Fruit fly (Drosophila melanogaster): Measurements from ENCODE around the gene Cad96Ca.

DNA sequence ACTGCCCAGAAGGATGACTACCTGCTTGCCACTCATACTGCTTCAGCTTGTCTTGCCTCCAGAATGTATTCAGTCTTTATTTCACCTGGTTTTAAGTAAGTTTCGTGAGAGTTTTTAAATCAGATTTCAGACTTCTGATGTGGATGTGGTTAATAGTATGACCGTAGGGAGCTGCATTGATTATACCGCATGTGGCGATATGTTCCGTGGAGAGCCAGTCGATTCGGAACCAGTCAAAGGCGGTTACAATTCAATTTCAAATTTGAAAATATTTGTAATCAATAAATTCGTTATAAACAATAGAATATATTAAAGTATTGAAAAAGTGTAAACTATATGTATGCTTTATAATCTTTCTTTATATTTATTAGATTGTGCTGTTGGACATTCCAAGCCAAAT is 27.3 kb upstream of the Cad96Ca start, which contains the start of gene Sil1:
- no peak for TF ChIP-seq pan (optimal IDR thresholded peaks at IDR 0.05)
- TF ChIP-seq psq (optimal IDR thresholded peaks at IDR 0.05): no peak
- no peak for TF ChIP-seq CG8478 (optimal IDR thresholded peaks at IDR 0.05)
- TF ChIP-seq EcR (GFP tag; optimal IDR thresholded peaks at IDR 0.05): no peak
- TF ChIP-seq Dll (optimal IDR thresholded peaks at IDR 0.05): no peak
- TF ChIP-seq usp (GFP tag; optimal IDR thresholded peaks at IDR 0.05): no peak
